Worm (Caenorhabditis elegans) whole organism, young adult: Measurements from ENCODE around the gene mlc-3.

Experiments used
- B0336.3 ChIP-seq: fragments of 200-800 bp; sonication (Bioruptor generic); IDR thresholded peaks from 2 replicates; pipeline ENCODE4 v1.3.6; 2022; ENCODE audit warnings: missing genetic modification characterization, missing compliant biosample characterization
- D2030.7 ChIP-seq: fragments of 200-800 bp; sonication (Bioruptor generic); IDR thresholded peaks from 2 replicates; pipeline ENCODE4 v1.3.6; 2022; ENCODE audit warnings: missing genetic modification reagents, missing genetic modification characterization, missing compliant biosample characterization
- F23B12.7 ChIP-seq: sonication (generic microtip); optimal IDR thresholded peaks from 2 replicates; lab custom pipeline; 2017; ENCODE audit warnings: missing genetic modification characterization, mild to moderate bottlenecking, missing compliant biosample characterization, antibody characterized with exemption, moderate library complexity; ENCODE audit not compliant: insufficient read depth
- F37B4.10 ChIP-seq: fragments of 200-800 bp; sonication (Bioruptor generic); IDR thresholded peaks from 2 replicates; pipeline ENCODE4 v1.3.6; 2022; ENCODE audit warnings: missing genetic modification characterization, missing compliant biosample characterization
- F39B2.1 ChIP-seq: fragments of 200-800 bp; sonication (Bioruptor generic); IDR thresholded peaks from 2 replicates; pipeline ENCODE4 v1.3.6; 2022; ENCODE audit warnings: missing genetic modification reagents, missing genetic modification characterization, missing compliant biosample characterization
- F49E8.2 ChIP-seq: sonication (generic microtip); optimal IDR thresholded peaks from 3 replicates; lab custom pipeline; 2017; ENCODE audit warnings: missing genetic modification characterization, mild to moderate bottlenecking, missing compliant biosample characterization, antibody characterized with exemption, moderate library complexity; ENCODE audit not compliant: insufficient read depth
- F52B5.7 ChIP-seq: sonication (generic microtip); optimal IDR thresholded peaks from 2 replicates; lab custom pipeline; 2016; ENCODE audit warnings: mild to moderate bottlenecking, missing genetic modification characterization, missing compliant biosample characterization
- K12H6.12 ChIP-seq: fragments of 200-800 bp; sonication (Bioruptor generic); optimal IDR thresholded peaks from 2 replicates; lab custom pipeline; 2018; ENCODE audit warnings: mild to moderate bottlenecking, missing genetic modification characterization, missing compliant biosample characterization
- Y79H2A.3 ChIP-seq: fragments of 200-800 bp; sonication (Bioruptor generic); conservative IDR thresholded peaks from 2 replicates; pipeline ENCODE4 v1.3.6; 2022; ENCODE audit warnings: missing genetic modification reagents, missing genetic modification characterization, missing compliant biosample characterization
- Y95B8A.8 ChIP-seq: fragments of 200-800 bp; sonication (Bioruptor generic); IDR thresholded peaks from 2 replicates; pipeline ENCODE4 v1.3.6; 2022; ENCODE audit warnings: missing genetic modification reagents, missing genetic modification characterization, missing compliant biosample characterization
- atf-7 ChIP-seq: sonication (generic microtip); optimal IDR thresholded peaks from 2 replicates; lab custom pipeline; 2017; ENCODE audit warnings: mild to moderate bottlenecking, missing genetic modification characterization, missing compliant biosample characterization
- attf-5 ChIP-seq: fragments of 200-800 bp; sonication (Bioruptor generic); optimal IDR thresholded peaks from 2 replicates; lab custom pipeline; 2018; ENCODE audit warnings: mild to moderate bottlenecking, missing genetic modification characterization, missing compliant biosample characterization
- ccch-3 ChIP-seq: fragments of 200-800 bp; sonication (Bioruptor generic); optimal IDR thresholded peaks from 2 replicates; lab custom pipeline; 2018; ENCODE audit warnings: mild to moderate bottlenecking, missing genetic modification characterization, missing compliant biosample characterization
- ceh-100 ChIP-seq: fragments of 200-800 bp; sonication (Bioruptor generic); IDR thresholded peaks from 2 replicates; pipeline ENCODE4 v1.3.6; 2022; ENCODE audit warnings: missing genetic modification reagents, missing genetic modification characterization, missing compliant biosample characterization
- ceh-27 ChIP-seq: fragments of 200-800 bp; sonication (Bioruptor generic); optimal IDR thresholded peaks from 2 replicates; lab custom pipeline; 2018; ENCODE audit warnings: mild to moderate bottlenecking, missing genetic modification characterization, moderate library complexity, missing compliant biosample characterization
- ceh-58 ChIP-seq: fragments of 200-800 bp; sonication (Bioruptor generic); IDR thresholded peaks from 2 replicates; pipeline ENCODE4 v1.3.6; 2022; ENCODE audit warnings: missing genetic modification characterization, missing compliant biosample characterization
- ceh-79 ChIP-seq: sonication (generic microtip); optimal IDR thresholded peaks from 2 replicates; lab custom pipeline; 2017; ENCODE audit warnings: mild to moderate bottlenecking, missing genetic modification characterization, missing compliant biosample characterization
- ceh-91 ChIP-seq: fragments of 200-800 bp; sonication (Bioruptor generic); IDR thresholded peaks from 2 replicates; pipeline ENCODE4 v1.3.6; 2022; ENCODE audit warnings: missing genetic modification reagents, missing genetic modification characterization, missing compliant biosample characterization
- chd-7 ChIP-seq: sonication (generic microtip); optimal IDR thresholded peaks from 2 replicates; lab custom pipeline; 2016; ENCODE audit warnings: mild to moderate bottlenecking, missing genetic modification characterization, moderate library complexity, missing compliant biosample characterization
- die-1 ChIP-seq: sonication (generic microtip); optimal IDR thresholded peaks from 2 replicates; lab custom pipeline; 2016; ENCODE audit warnings: missing genotype, mild to moderate bottlenecking, missing genetic modification characterization, missing compliant biosample characterization
- dox-1 ChIP-seq: fragments of 200-800 bp; sonication (Bioruptor generic); IDR thresholded peaks from 2 replicates; pipeline ENCODE4 v1.3.6; 2022; ENCODE audit warnings: missing genetic modification reagents, missing genetic modification characterization, missing compliant biosample characterization
- dpff-1 ChIP-seq: sonication (generic microtip); optimal IDR thresholded peaks from 2 replicates; lab custom pipeline; 2017; ENCODE audit warnings: mild to moderate bottlenecking, missing genetic modification characterization, missing compliant biosample characterization
- efl-1 ChIP-seq: fragments of 150-350 bp; optimal IDR thresholded peaks from 2 replicates; lab custom pipeline; 2014; ENCODE audit warnings: missing biosample characterization, missing genetic modification reagents, missing genetic modification characterization
- egrh-3 ChIP-seq: fragments of 200-800 bp; sonication (Bioruptor generic); IDR thresholded peaks from 2 replicates; pipeline ENCODE4 v1.3.6; 2022; ENCODE audit warnings: missing genetic modification reagents, missing genetic modification characterization, missing compliant biosample characterization
- ets-4 ChIP-seq: fragments of 200-800 bp; sonication (Bioruptor generic); optimal IDR thresholded peaks from 2 replicates; lab custom pipeline; 2018; ENCODE audit warnings: mild to moderate bottlenecking, missing genetic modification characterization, missing compliant biosample characterization
- fkh-3 ChIP-seq: sonication (generic microtip); optimal IDR thresholded peaks from 2 replicates; lab custom pipeline; 2016; ENCODE audit warnings: mild to moderate bottlenecking, missing genetic modification characterization, missing compliant biosample characterization
- him-1 ChIP-seq: sonication (generic microtip); optimal IDR thresholded peaks from 2 replicates; lab custom pipeline; 2016; ENCODE audit warnings: missing genotype, missing genetic modification reagents, missing genetic modification characterization, missing compliant biosample characterization
- hlh-12 ChIP-seq: sonication (generic microtip); optimal IDR thresholded peaks from 2 replicates; lab custom pipeline; 2016; ENCODE audit warnings: missing genetic modification characterization, missing compliant biosample characterization
- let-607 ChIP-seq, 2 experiments: fragments of 200-800 bp in 1 of 2; sonication (Bioruptor generic) in 1 of 2; sonication (generic microtip) in 1 of 2; optimal IDR thresholded peaks; 2 replicates each; lab custom pipeline; 2016 to 2018; ENCODE audit warnings: mild to moderate bottlenecking in 2 of 2, missing compliant biosample characterization in 2 of 2, missing genetic modification characterization in 2 of 2, moderate library complexity in 2 of 2, missing genotype in 1 of 2
- lin-35 ChIP-seq, 3 experiments: fragments of 150-350 bp in 2 of 3; sonication (generic microtip) in 1 of 3; optimal IDR thresholded peaks; 2 replicates each; lab custom pipeline; 2014 to 2018; ENCODE audit warnings: missing biosample characterization in 3 of 3, missing genetic modification characterization in 3 of 3, missing genetic modification reagents in 3 of 3
- lir-1 ChIP-seq: fragments of 200-800 bp; sonication (Bioruptor generic); conservative IDR thresholded peaks from 2 replicates; pipeline ENCODE4 v1.3.6; 2022; ENCODE audit warnings: missing genetic modification reagents, missing genetic modification characterization, missing compliant biosample characterization
- mcd-1 ChIP-seq: fragments of 200-800 bp; sonication (Bioruptor generic); IDR thresholded peaks from 2 replicates; pipeline ENCODE4 v1.3.6; 2022; ENCODE audit warnings: missing genetic modification reagents, missing genetic modification characterization, missing compliant biosample characterization
- nhr-80 ChIP-seq: sonication (generic microtip); optimal IDR thresholded peaks from 2 replicates; lab custom pipeline; 2016; ENCODE audit warnings: missing genetic modification characterization, missing compliant biosample characterization
- nhr-90 ChIP-seq: sonication (generic microtip); optimal IDR thresholded peaks from 2 replicates; lab custom pipeline; 2016; ENCODE audit warnings: missing genotype, mild to moderate bottlenecking, missing genetic modification characterization, missing compliant biosample characterization
- repo-1 ChIP-seq: sonication (generic microtip); optimal IDR thresholded peaks from 2 replicates; lab custom pipeline; 2017; ENCODE audit warnings: mild to moderate bottlenecking, missing genetic modification characterization, missing compliant biosample characterization
- sdz-38 ChIP-seq: sonication (generic microtip); optimal IDR thresholded peaks from 2 replicates; lab custom pipeline; 2016; ENCODE audit warnings: missing genotype, missing genetic modification characterization, missing compliant biosample characterization
- snpc-4 ChIP-seq, 5 experiments: fragments of 150-350 bp in 1 of 5; sonication (generic microtip) in 4 of 5; optimal IDR thresholded peaks; 2 replicates each; lab custom pipeline; 2014 to 2018; ENCODE audit warnings: missing genetic modification characterization in 5 of 5, missing biosample characterization in 3 of 5, antibody characterized with exemption in 2 of 5, mild to moderate bottlenecking in 2 of 5, missing compliant biosample characterization in 2 of 5, missing genotype in 2 of 5, moderate library complexity in 2 of 5, missing genetic modification reagents in 1 of 5
- somi-1 ChIP-seq: fragments of 200-800 bp; sonication (Bioruptor generic); optimal IDR thresholded peaks from 2 replicates; lab custom pipeline; 2018; ENCODE audit warnings: mild to moderate bottlenecking, missing genetic modification characterization, missing compliant biosample characterization
- tlf-1 ChIP-seq: fragments of 200-800 bp; sonication (Bioruptor generic); optimal IDR thresholded peaks from 2 replicates; lab custom pipeline; 2018; ENCODE audit warnings: mild to moderate bottlenecking, missing genetic modification characterization, missing compliant biosample characterization
- zfh-2 ChIP-seq: fragments of 200-800 bp; sonication (Bioruptor generic); conservative IDR thresholded peaks from 2 replicates; pipeline ENCODE4 v1.3.6; 2022; ENCODE audit warnings: missing genetic modification reagents, missing genetic modification characterization, missing compliant biosample characterization
- zim-3 ChIP-seq: sonication (generic microtip); optimal IDR thresholded peaks from 2 replicates; lab custom pipeline; 2017; ENCODE audit warnings: mild to moderate bottlenecking, missing genetic modification characterization, moderate library complexity, missing compliant biosample characterization
- ztf-22 ChIP-seq: fragments of 200-800 bp; sonication (Bioruptor generic); optimal IDR thresholded peaks from 2 replicates; lab custom pipeline; 2018; ENCODE audit warnings: mild to moderate bottlenecking, missing genetic modification characterization, moderate library complexity, missing compliant biosample characterization

Gene mlc-3

ce11 chrIII:5582766-5583165, 17.9 kb downstream of the mlc-3 start, which contains the start of the genes F56D2.8 and uev-2 (continued):
- TF ChIP-seq ceh-79 (tag; lab: Kevin White, UChicago) (no peak), dpff-1 (tag; lab: Kevin White, UChicago) (no peak), die-1 (no peak)

- TF ChIP-seq F49E8.2 (no peak), ceh-58 (0 out of 2 replicates have a peak, but pooled peaks have one; percentile 9), zfh-2 (GFP tag; lab: Robert Waterston, UW) (peak; percentile 35; the same call in 1 of the 2 replicates), ceh-100 (no peak)
These were observed 19.8 kb downstream of the mlc-3 start, which contains the start of gene F56D2.3 for ce11 chrIII:5584647-5585046. TSS of gene F56D2.3 (plus strand) at chrIII:5584947.

- TF ChIP-seq tlf-1 (GFP tag; lab: Kevin White, UChicago): no peak
- TF ChIP-seq F37B4.10 (GFP tag; lab: Robert Waterston, UW): 0 out of 2 replicates have a peak, but pooled peaks have one; percentile 67
These were observed 20.9 kb downstream of the mlc-3 start for ce11 chrIII:5585711-5586110.

ce11 chrIII:5586925-5587324, 22.1 kb downstream of the mlc-3 start, which contains the start of gene F56D2.2:
TSS of gene F56D2.2 (plus strand) at chrIII:5587263.
- TF ChIP-seq F39B2.1 (GFP tag; lab: Robert Waterston, UW) (no peak), ets-4 (GFP tag; lab: Kevin White, UChicago) (no peak), lin-35 (GFP tag; optimal IDR thresholded peaks at IDR 0.05; lab: Kevin White, UChicago) (peak in 1 of 3 experiments; percentile 9), let-607 (tag; optimal IDR thresholded peaks at IDR 0.05; lab: Kevin White, UChicago) (no peak), efl-1 (GFP tag; lab: Kevin White, UChicago) (peak; percentile 45), K12H6.12 (tag; lab: Kevin White, UChicago) (no peak), lir-1 (GFP tag; lab: Robert Waterston, UW) (no peak), F52B5.7 (tag; lab: Kevin White, UChicago) (no peak), hlh-12 (no peak), F37B4.10 (GFP tag; lab: Robert Waterston, UW) (no peak), ceh-27 (GFP tag; lab: Kevin White, UChicago) (no peak)

ce11 chrIII:5588746-5589145, 23.9 kb downstream of the mlc-3 start:
- TF ChIP-seq sdz-38: no peak
- no peak for TF ChIP-seq dox-1 (GFP tag; lab: Robert Waterston, UW)
- peak; percentile 30 for TF ChIP-seq him-1 (tag; lab: Kevin White, UChicago)
- no peak for TF ChIP-seq fkh-3 (tag; lab: Kevin White, UChicago)
- no peak for TF ChIP-seq snpc-4 (GFP tag; optimal IDR thresholded peaks at IDR 0.05; lab: Kevin White, UChicago)
- no peak for TF ChIP-seq snpc-4 (tag; optimal IDR thresholded peaks at IDR 0.05; lab: Kevin White, UChicago)
- no peak for TF ChIP-seq somi-1
- TF ChIP-seq Y79H2A.3 (GFP tag; lab: Robert Waterston, UW): 0 out of 2 replicates have a peak, but pooled peaks have one; percentile 59
- no peak for TF ChIP-seq egrh-3 (GFP tag; lab: Robert Waterston, UW)
- no peak for TF ChIP-seq zim-3
- TF ChIP-seq repo-1: peak; percentile 74
- no peak for TF ChIP-seq attf-5 (GFP tag; lab: Kevin White, UChicago)
- no peak for TF ChIP-seq ccch-3 (GFP tag; lab: Kevin White, UChicago)
- TF ChIP-seq Y95B8A.8: no peak
- TF ChIP-seq F23B12.7: no peak
- TF ChIP-seq nhr-90 (tag; lab: Kevin White, UChicago): no peak
- no peak for TF ChIP-seq mcd-1 (GFP tag; lab: Robert Waterston, UW)
- TF ChIP-seq nhr-80 (tag; lab: Kevin White, UChicago): no peak
- no peak for TF ChIP-seq atf-7 (tag; lab: Kevin White, UChicago)
- TF ChIP-seq B0336.3 (GFP tag; lab: Robert Waterston, UW): peak; percentile 68
- TF ChIP-seq D2030.7 (GFP tag; lab: Robert Waterston, UW): peak; percentile 43; the same call in 1 of the 2 replicates
- TF ChIP-seq ztf-22 (GFP tag; lab: Kevin White, UChicago): no peak
- TF ChIP-seq ets-4 (GFP tag; lab: Kevin White, UChicago): no peak
- no peak for TF ChIP-seq chd-7 (tag; lab: Kevin White, UChicago)
- no peak for TF ChIP-seq ceh-91
